Worm (Caenorhabditis elegans): ENCODE measurements around the gene H28G03.2.

ce11 chrX:5208326-5208725, 2.8 kb downstream of the H28G03.2 start:
- TF ChIP-seq unc-62 (GFP tag; optimal IDR thresholded peaks at IDR 0.05), result no peak
- TF ChIP-seq sptf-1 (tag; optimal IDR thresholded peaks at IDR 0.05), result no peak
- no peak for TF ChIP-seq snpc-4 (tag; optimal IDR thresholded peaks at IDR 0.05)
- no peak for TF ChIP-seq blmp-1 (tag; optimal IDR thresholded peaks at IDR 0.05)
- TF ChIP-seq nhr-28 (tag; optimal IDR thresholded peaks at IDR 0.05), result no peak
- TF ChIP-seq elt-3 (tag; optimal IDR thresholded peaks at IDR 0.05), result no peak
- TF ChIP-seq ces-1 (GFP tag; optimal IDR thresholded peaks at IDR 0.05), result no peak
- no peak for TF ChIP-seq lsy-2 (tag; optimal IDR thresholded peaks at IDR 0.05)
- TF ChIP-seq lin-32 (GFP tag; optimal IDR thresholded peaks at IDR 0.05), result no peak
- no peak for TF ChIP-seq zip-8 (tag; optimal IDR thresholded peaks at IDR 0.05)
- TF ChIP-seq nhr-12 (tag; optimal IDR thresholded peaks at IDR 0.05), result no peak
- no peak for TF ChIP-seq lin-13 (tag; optimal IDR thresholded peaks at IDR 0.05)
- TF ChIP-seq ham-2 (GFP tag; optimal IDR thresholded peaks at IDR 0.05), result no peak
